Fruit fly (Drosophila melanogaster) whole organism, wandering third instar larva: Measurements from ENCODE around the gene CG46519.
"Not testable (repeated sequence)": the region's sequence is repeated elsewhere in the genome, so short reads cannot be mapped to it uniquely, and the experiment has no call there.

Experiments used
- Abd-B ChIP-seq: fragments of >200 bp; optimal IDR thresholded peaks from 2 replicates; lab custom pipeline; 2017; ENCODE audit warnings: missing biosample characterization, missing genetic modification characterization
- Dfd ChIP-seq: fragments of >200 bp; optimal IDR thresholded peaks from 2 replicates; lab custom pipeline; 2017; ENCODE audit warnings: missing biosample characterization, missing genetic modification characterization
- HLH106 ChIP-seq: fragments of 200-800 bp; optimal IDR thresholded peaks from 3 replicates; lab custom pipeline; 2019; ENCODE audit warnings: missing biosample characterization, mild to moderate bottlenecking, missing genetic modification characterization, moderate library complexity
- Hr78 ChIP-seq: fragments of >200 bp; optimal IDR thresholded peaks from 2 replicates; lab custom pipeline; 2017; ENCODE audit warnings: missing biosample characterization, missing genetic modification characterization
- Jra ChIP-seq: sonication (Bioruptor generic); optimal IDR thresholded peaks from 2 replicates; lab custom pipeline; 2016; ENCODE audit warnings: missing biosample characterization, missing genetic modification characterization
- Mio ChIP-seq: sonication (Bioruptor generic); optimal IDR thresholded peaks from 2 replicates; lab custom pipeline; 2016; ENCODE audit warnings: missing biosample characterization, missing genetic modification characterization
- Rel ChIP-seq, 2 experiments: fragments of 200-800 bp; sonication (Bioruptor generic) in 1 of 2; optimal IDR thresholded peaks; 2 replicates in 1 of 2; 3 replicates in 1 of 2; lab custom pipeline; 2016 to 2019; ENCODE audit warnings: mild to moderate bottlenecking in 2 of 2, missing biosample characterization in 2 of 2, missing genetic modification characterization in 2 of 2, moderate library complexity in 1 of 2
- Sp1 ChIP-seq: fragments of 200-800 bp; sonication (Bioruptor generic); optimal IDR thresholded peaks from 3 replicates; lab custom pipeline; 2019; ENCODE audit warnings: missing biosample characterization, mild to moderate bottlenecking, missing genetic modification characterization, moderate library complexity
- psq ChIP-seq: fragments of 200-800 bp; sonication (Bioruptor generic); optimal IDR thresholded peaks from 3 replicates; lab custom pipeline; 2017; ENCODE audit warnings: missing biosample characterization, mild to moderate bottlenecking, missing genetic modification characterization, moderate library complexity
- sv ChIP-seq: fragments of 200-800 bp; sonication (Bioruptor generic); optimal IDR thresholded peaks from 3 replicates; lab custom pipeline; 2016; ENCODE audit warnings: missing biosample characterization, missing genetic modification characterization
- woc ChIP-seq: sonication (Bioruptor generic); optimal IDR thresholded peaks from 2 replicates; lab custom pipeline; 2016; ENCODE audit warnings: missing biosample characterization, mild to moderate bottlenecking, missing genetic modification characterization

CG46519 gene

DNA sequence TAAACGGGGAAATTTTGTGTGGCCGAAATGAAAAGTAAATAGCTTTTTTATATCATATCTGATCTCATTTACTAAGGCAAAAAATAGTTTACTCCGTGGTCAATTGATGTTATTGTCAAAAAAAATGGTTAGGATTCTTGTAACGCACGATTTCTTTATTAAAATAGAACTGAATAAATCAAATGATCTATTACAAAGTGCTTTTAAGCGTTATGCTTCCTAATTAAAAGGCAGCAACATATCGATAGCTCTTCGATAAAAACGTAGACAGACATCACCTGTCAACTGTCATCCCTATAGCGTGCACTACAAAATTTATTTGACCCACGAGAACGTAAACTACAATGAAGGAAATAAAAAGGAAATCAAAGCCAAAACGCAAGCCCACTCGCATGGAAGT is 4.9 kb downstream of the CG46519 start, which contains the start of gene CG46520:
TSS of gene CG46520 (plus strand) at position 301 of the 400 bp plus-strand sequence.
- not testable (repeated sequence) for TF ChIP-seq Abd-B (GFP tag; lab: Kevin White, UChicago); Sp1 (GFP tag; lab: Kevin White, UChicago); Rel (GFP tag; optimal IDR thresholded peaks at IDR 0.05; lab: Kevin White, UChicago); Rel (tag; optimal IDR thresholded peaks at IDR 0.05; lab: Kevin White, UChicago)

DNA sequence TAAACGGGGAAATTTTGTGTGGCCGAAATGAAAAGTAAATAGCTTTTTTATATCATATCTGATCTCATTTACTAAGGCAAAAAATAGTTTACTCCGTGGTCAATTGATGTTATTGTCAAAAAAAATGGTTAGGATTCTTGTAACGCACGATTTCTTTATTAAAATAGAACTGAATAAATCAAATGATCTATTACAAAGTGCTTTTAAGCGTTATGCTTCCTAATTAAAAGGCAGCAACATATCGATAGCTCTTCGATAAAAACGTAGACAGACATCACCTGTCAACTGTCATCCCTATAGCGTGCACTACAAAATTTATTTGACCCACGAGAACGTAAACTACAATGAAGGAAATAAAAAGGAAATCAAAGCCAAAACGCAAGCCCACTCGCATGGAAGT is 9.9 kb downstream of the CG46519 start, which contains the start of gene CG46521:
TSS of gene CG46521 (plus strand) at position 301 of the 400 bp plus-strand sequence.
- TF ChIP-seq woc, Mio, psq (GFP tag; lab: Kevin White, UChicago): not testable (repeated sequence)

DNA sequence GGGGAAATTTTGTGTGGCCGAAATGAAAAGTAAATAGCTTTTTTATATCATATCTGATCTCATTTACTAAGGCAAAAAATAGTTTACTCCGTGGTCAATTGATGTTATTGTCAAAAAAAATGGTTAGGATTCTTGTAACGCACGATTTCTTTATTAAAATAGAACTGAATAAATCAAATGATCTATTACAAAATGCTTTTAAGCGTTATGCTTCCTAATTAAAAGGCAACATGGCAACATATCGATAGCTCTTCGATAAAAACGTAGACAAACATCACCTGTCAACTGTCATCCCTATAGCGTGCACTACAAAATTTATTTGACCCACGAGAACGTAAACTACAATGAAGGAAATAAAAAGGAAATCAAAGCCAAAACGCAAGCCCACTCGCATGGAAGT is 14.9 kb downstream of the CG46519 start, which contains the start of gene CG46522:
TSS of gene CG46522 (plus strand) at position 301 of the 400 bp plus-strand sequence.
- not testable (repeated sequence) for TF ChIP-seq Dfd; sv (GFP tag; lab: Kevin White, UChicago); Hr78 (GFP tag; lab: Kevin White, UChicago)

DNA sequence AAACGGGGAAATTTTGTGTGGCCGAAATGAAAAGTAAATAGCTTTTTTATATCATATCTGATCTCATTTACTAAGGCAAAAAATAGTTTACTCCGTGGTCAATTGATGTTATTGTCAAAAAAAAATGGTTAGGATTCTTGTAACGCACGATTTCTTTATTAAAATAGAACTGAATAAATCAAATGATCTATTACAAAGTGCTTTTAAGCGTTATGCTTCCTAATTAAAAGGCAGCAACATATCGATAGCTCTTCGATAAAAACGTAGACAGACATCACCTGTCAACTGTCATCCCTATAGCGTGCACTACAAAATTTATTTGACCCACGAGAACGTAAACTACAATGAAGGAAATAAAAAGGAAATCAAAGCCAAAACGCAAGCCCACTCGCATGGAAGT is 19.9 kb downstream of the CG46519 start, which contains the start of gene CG41562:
TSS of gene CG41562 (plus strand) at position 301 of the 400 bp plus-strand sequence.
- TF ChIP-seq Sp1 (GFP tag; lab: Kevin White, UChicago); HLH106 (tag; lab: Kevin White, UChicago); Jra: not testable (repeated sequence)
